Fruit fly (Drosophila melanogaster) whole organism, embryonic: ENCODE data around the gene Sp7.

ENCODE experiments used
- Abd-B ChIP-seq: fragments of 200-800 bp; sonication (Bioruptor generic); optimal IDR thresholded peaks from 2 replicates; lab custom pipeline; 2018; ENCODE audit warnings: missing biosample characterization, mild to moderate bottlenecking, missing genetic modification characterization, moderate library complexity
- Ada2b ChIP-seq: fragments of 200-800 bp; sonication (Bioruptor generic); IDR thresholded peaks from 2 replicates; pipeline ENCODE4 v1.3.6; 2022; ENCODE audit warnings: missing biosample characterization, missing genetic modification characterization
- B-H1 ChIP-seq: fragments of 200-800 bp; sonication (Bioruptor generic); IDR thresholded peaks from 3 replicates; pipeline ENCODE4 v1.3.6; 2022; ENCODE audit warnings: missing biosample characterization, missing genetic modification characterization
- CG11247 ChIP-seq: fragments of 200-800 bp; sonication (Bioruptor generic); IDR thresholded peaks from 2 replicates; pipeline ENCODE4 v1.3.6; 2022; ENCODE audit warnings: missing biosample characterization, missing genetic modification characterization
- CG11723 ChIP-seq: fragments of 200-800 bp; sonication (Bioruptor generic); optimal IDR thresholded peaks from 2 replicates; lab custom pipeline; 2017; ENCODE audit warnings: missing biosample characterization, mild to moderate bottlenecking, missing genetic modification characterization
- CG12219 ChIP-seq: fragments of 200-800 bp; sonication (Bioruptor generic); optimal IDR thresholded peaks from 3 replicates; lab custom pipeline; 2018; ENCODE audit warnings: missing biosample characterization, mild to moderate bottlenecking, missing genetic modification characterization
- CG12744 ChIP-seq: fragments of 200-800 bp; sonication (Bioruptor generic); optimal IDR thresholded peaks from 2 replicates; lab custom pipeline; 2016; ENCODE audit warnings: missing biosample characterization, missing genetic modification characterization
- CG12769 ChIP-seq: fragments of 200-800 bp; sonication (Bioruptor generic); optimal IDR thresholded peaks from 2 replicates; lab custom pipeline; 2019; ENCODE audit warnings: missing biosample characterization, mild to moderate bottlenecking, missing genetic modification characterization, moderate library complexity
- CG15696 ChIP-seq: fragments of 200-800 bp; sonication (Bioruptor generic); optimal IDR thresholded peaks from 2 replicates; lab custom pipeline; 2019; ENCODE audit warnings: missing biosample characterization, mild to moderate bottlenecking, missing genetic modification characterization, moderate library complexity
- CG17802 ChIP-seq: fragments of 200-800 bp; sonication (Bioruptor generic); optimal IDR thresholded peaks from 2 replicates; lab custom pipeline; 2018; ENCODE audit warnings: missing biosample characterization, mild to moderate bottlenecking, missing genetic modification characterization, moderate library complexity
- CG17912 ChIP-seq: fragments of 200-800 bp; sonication (Bioruptor generic); optimal IDR thresholded peaks from 2 replicates; lab custom pipeline; 2018; ENCODE audit warnings: missing biosample characterization, mild to moderate bottlenecking, missing genetic modification characterization
- CG18011 ChIP-seq: fragments of 200-800 bp; sonication (Bioruptor generic); optimal IDR thresholded peaks from 2 replicates; lab custom pipeline; 2017; ENCODE audit warnings: missing biosample characterization, missing genetic modification characterization, mild to moderate bottlenecking, moderate library complexity, missing genotype
- CG34376 ChIP-seq: fragments of 200-800 bp; sonication (Bioruptor generic); optimal IDR thresholded peaks from 2 replicates; lab custom pipeline; 2018; ENCODE audit warnings: missing biosample characterization, mild to moderate bottlenecking, missing genetic modification characterization
- CG43689 ChIP-seq: fragments of 200-800 bp; sonication (Bioruptor generic); IDR thresholded peaks from 2 replicates; pipeline ENCODE4 v1.3.6; 2022; ENCODE audit warnings: missing biosample characterization, missing genetic modification characterization
- CG6813 ChIP-seq: fragments of 200-800 bp; sonication (Bioruptor generic); optimal IDR thresholded peaks from 2 replicates; lab custom pipeline; 2017; ENCODE audit warnings: missing biosample characterization, missing genetic modification characterization, mild to moderate bottlenecking, moderate library complexity, missing genetic modification reagents
- CG6854 ChIP-seq: fragments of 200-800 bp; sonication (Bioruptor generic); optimal IDR thresholded peaks from 3 replicates; lab custom pipeline; 2017; ENCODE audit warnings: missing biosample characterization, mild to moderate bottlenecking, missing genetic modification characterization
- CHES-1-like ChIP-seq: fragments of 200-800 bp; sonication (Bioruptor generic); optimal IDR thresholded peaks from 2 replicates; lab custom pipeline; 2016; ENCODE audit warnings: missing biosample characterization, missing genetic modification characterization
- CoRest ChIP-seq: fragments of 200-800 bp; sonication (Bioruptor generic); optimal IDR thresholded peaks from 3 replicates; lab custom pipeline; 2018; ENCODE audit warnings: missing biosample characterization, mild to moderate bottlenecking, missing genetic modification characterization, moderate library complexity
- CrebB ChIP-seq: fragments of 200-800 bp; sonication (Bioruptor generic); optimal IDR thresholded peaks from 3 replicates; lab custom pipeline; 2018; ENCODE audit warnings: missing biosample characterization, mild to moderate bottlenecking, missing genetic modification characterization
- Fer3 ChIP-seq: fragments of 200-800 bp; sonication (Bioruptor generic); optimal IDR thresholded peaks from 2 replicates; lab custom pipeline; 2018; ENCODE audit warnings: missing biosample characterization, mild to moderate bottlenecking, missing genetic modification characterization, moderate library complexity
- HLH3B ChIP-seq: fragments of 200-800 bp; sonication (Bioruptor generic); IDR thresholded peaks from 2 replicates; pipeline ENCODE4 v1.3.6; 2022; ENCODE audit warnings: missing biosample characterization, missing genetic modification characterization
- Hey ChIP-seq: fragments of 200-800 bp; sonication (Bioruptor generic); optimal IDR thresholded peaks from 3 replicates; lab custom pipeline; 2018; ENCODE audit warnings: missing biosample characterization, mild to moderate bottlenecking, missing genetic modification characterization
- Hmx ChIP-seq: fragments of 200-800 bp; sonication (Bioruptor generic); optimal IDR thresholded peaks from 2 replicates; lab custom pipeline; 2016; ENCODE audit warnings: missing biosample characterization, missing genetic modification characterization
- Lim3 ChIP-seq: fragments of 200-800 bp; sonication (Bioruptor generic); IDR thresholded peaks from 2 replicates; pipeline ENCODE4 v1.3.6; 2022; ENCODE audit warnings: missing biosample characterization, missing genetic modification characterization
- NFAT ChIP-seq: fragments of 200-800 bp; sonication (Bioruptor generic); IDR thresholded peaks from 2 replicates; pipeline ENCODE4 v1.3.6; 2022; ENCODE audit warnings: missing biosample characterization, missing genetic modification characterization
- Sry-β ChIP-seq: fragments of 200-800 bp; sonication (Bioruptor generic); optimal IDR thresholded peaks from 2 replicates; lab custom pipeline; 2018; ENCODE audit warnings: missing biosample characterization, mild to moderate bottlenecking, missing genetic modification characterization, moderate library complexity
- Xbp1 ChIP-seq: fragments of 200-800 bp; sonication (Bioruptor generic); optimal IDR thresholded peaks from 3 replicates; lab custom pipeline; 2016; ENCODE audit warnings: missing biosample characterization, mild to moderate bottlenecking, missing genetic modification characterization
- ac ChIP-seq: fragments of 200-800 bp; sonication (Bioruptor generic); optimal IDR thresholded peaks from 3 replicates; lab custom pipeline; 2017; ENCODE audit warnings: missing biosample characterization, mild to moderate bottlenecking, missing genetic modification characterization
- aop ChIP-seq: fragments of 200-800 bp; sonication (Bioruptor generic); IDR thresholded peaks from 2 replicates; pipeline ENCODE4 v1.3.6; 2022; ENCODE audit warnings: missing biosample characterization, missing genetic modification characterization
- ap ChIP-seq: fragments of 200-800 bp; sonication (Bioruptor generic); IDR thresholded peaks from 2 replicates; pipeline ENCODE4 v1.3.6; 2022; ENCODE audit warnings: missing biosample characterization, missing genetic modification characterization
- bowl ChIP-seq: fragments of 200-800 bp; sonication (Bioruptor generic); IDR thresholded peaks from 2 replicates; pipeline ENCODE4 v1.3.6; 2022; ENCODE audit warnings: missing biosample characterization, missing genetic modification characterization
- chinmo ChIP-seq: fragments of 200-800 bp; sonication (Bioruptor generic); IDR thresholded peaks from 4 replicates; pipeline ENCODE4 v1.3.6; 2022; ENCODE audit warnings: missing biosample characterization, missing genetic modification characterization; ENCODE audit not compliant: partially characterized antibody
- corto ChIP-seq: fragments of 200-800 bp; sonication (Bioruptor generic); optimal IDR thresholded peaks from 2 replicates; lab custom pipeline; 2016; ENCODE audit warnings: missing biosample characterization, mild to moderate bottlenecking, missing genetic modification characterization, moderate library complexity
- dati ChIP-seq: fragments of 200-800 bp; sonication (Bioruptor generic); IDR thresholded peaks from 2 replicates; pipeline ENCODE4 v1.3.6; 2022; ENCODE audit warnings: missing biosample characterization, missing genetic modification characterization
- fd3F ChIP-seq: fragments of 200-800 bp; sonication (Bioruptor generic); optimal IDR thresholded peaks from 2 replicates; lab custom pipeline; 2018; ENCODE audit warnings: missing biosample characterization, mild to moderate bottlenecking, missing genetic modification characterization, moderate library complexity
- gfzf ChIP-seq: fragments of 200-800 bp; sonication (Bioruptor generic); optimal IDR thresholded peaks from 2 replicates; lab custom pipeline; 2016; ENCODE audit warnings: missing biosample characterization, mild to moderate bottlenecking, missing genetic modification characterization, moderate library complexity
- klu ChIP-seq: fragments of 200-800 bp; sonication (Bioruptor generic); IDR thresholded peaks from 2 replicates; pipeline ENCODE4 v1.3.6; 2022; ENCODE audit warnings: missing biosample characterization, missing genetic modification characterization
- lab ChIP-seq: fragments of 200-800 bp; sonication (Bioruptor generic); optimal IDR thresholded peaks from 3 replicates; lab custom pipeline; 2017; ENCODE audit warnings: missing biosample characterization, missing genetic modification characterization, mild to moderate bottlenecking, moderate library complexity, missing genetic modification reagents
- maf-S ChIP-seq: fragments of 200-800 bp; sonication (Bioruptor generic); optimal IDR thresholded peaks from 2 replicates; lab custom pipeline; 2016; ENCODE audit warnings: missing biosample characterization, missing genetic modification characterization
- ro ChIP-seq: fragments of 200-800 bp; sonication (Bioruptor generic); IDR thresholded peaks from 2 replicates; pipeline ENCODE4 v1.3.6; 2022; ENCODE audit warnings: missing biosample characterization, missing genetic modification characterization
- seq ChIP-seq: fragments of 200-800 bp; sonication (Bioruptor generic); IDR thresholded peaks from 2 replicates; pipeline ENCODE4 v1.3.6; 2022; ENCODE audit warnings: missing biosample characterization, missing genetic modification characterization
- stc ChIP-seq: fragments of 200-800 bp; sonication (Bioruptor generic); IDR thresholded peaks from 2 replicates; pipeline ENCODE4 v1.3.6; 2022; ENCODE audit warnings: missing biosample characterization, missing genetic modification characterization
- stwl ChIP-seq: fragments of 200-800 bp; sonication (Bioruptor generic); optimal IDR thresholded peaks from 3 replicates; lab custom pipeline; 2018; ENCODE audit warnings: missing biosample characterization, mild to moderate bottlenecking, missing genetic modification characterization, moderate library complexity
- unc-4 ChIP-seq: fragments of 200-800 bp; sonication (Bioruptor generic); IDR thresholded peaks from 2 replicates; pipeline ENCODE4 v1.3.6; 2022; ENCODE audit warnings: missing biosample characterization, missing genetic modification characterization; ENCODE audit not compliant: partially characterized antibody

Gene Sp7

DNA sequence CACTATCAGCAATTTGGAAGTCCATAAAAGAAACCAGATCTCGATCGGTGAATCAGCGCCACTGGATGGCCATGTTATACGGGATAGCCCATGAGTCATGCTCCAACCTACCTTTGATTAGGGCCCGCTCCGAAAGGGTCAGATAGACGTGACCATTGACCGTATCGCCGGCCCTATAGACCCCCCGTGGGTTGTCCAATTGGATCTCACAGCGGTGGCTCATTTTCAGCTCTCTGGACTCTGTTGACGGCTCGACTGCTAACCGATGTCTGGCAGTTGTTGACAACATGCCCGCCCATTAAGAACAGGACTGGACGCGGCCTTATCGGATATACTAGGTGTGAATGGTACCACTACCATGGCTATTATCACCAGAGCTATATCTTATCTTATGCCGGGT lies 38.9 kb downstream of the Sp7 start, which contains the start of gene CG18744 (continued):
- TF ChIP-seq chinmo (0 out of 4 replicates have a peak, but pooled peaks have one; percentile 16), CG34376 (peak; percentile 57), CG6813 (GFP tag; lab: Kevin White, UChicago) (no peak), NFAT (GFP tag; lab: Robert Waterston, UW) (0 out of 2 replicates have a peak, but pooled peaks have one; percentile 25), unc-4 (GFP tag; lab: Robert Waterston, UW) (no peak), Sry-β (GFP tag; lab: Kevin White, UChicago) (no peak), Hey (tag; lab: Kevin White, UChicago) (peak; percentile 16), ap (GFP tag; lab: Robert Waterston, UW) (no peak)

- TF ChIP-seq stc (no peak), Xbp1 (GFP tag; lab: Kevin White, UChicago) (no peak), lab (no peak), B-H1 (no peak), CG12769 (no peak), CrebB (tag; lab: Kevin White, UChicago) (no peak)
These were observed 43.1 kb downstream of the Sp7 start, which contains the start of gene CG3014 for dm6 chr3R:7802693-7803092. Gene CG3014 (minus strand): TSS chr3R:7802793.

- TF ChIP-seq CG43689 (GFP tag; lab: Robert Waterston, UW) = no peak
- no peak for TF ChIP-seq CG18011
- TF ChIP-seq Lim3 = no peak
- TF ChIP-seq corto (GFP tag; lab: Kevin White, UChicago) = no peak
- TF ChIP-seq ro (GFP tag; lab: Robert Waterston, UW) = no peak
- TF ChIP-seq bowl (GFP tag; lab: Robert Waterston, UW) = no peak
- TF ChIP-seq Abd-B (GFP tag; lab: Kevin White, UChicago) = no peak
- TF ChIP-seq seq = no peak
- no peak for TF ChIP-seq CG11247 (GFP tag; lab: Robert Waterston, UW)
These were observed 44.7 kb downstream of the Sp7 start, which contains the start of gene CG18268 for dm6 chr3R:7804332-7804731. Gene CG18268 (minus strand): TSS chr3R:7804432.

- TF ChIP-seq HLH3B (GFP tag; lab: Robert Waterston, UW) (peak; percentile 90), CHES-1-like (GFP tag; lab: Kevin White, UChicago) (peak; percentile 85), Ada2b (GFP tag; lab: Robert Waterston, UW) (peak; percentile 75), Fer3 (tag; lab: Kevin White, UChicago) (peak; percentile 88), CG15696 (tag; lab: Kevin White, UChicago) (peak; percentile 97), CoRest (tag; lab: Kevin White, UChicago) (peak; percentile 88), Hmx (GFP tag; lab: Kevin White, UChicago) (peak; percentile 71), CG6854 (GFP tag; lab: Kevin White, UChicago) (peak; percentile 38), gfzf (GFP tag; lab: Kevin White, UChicago) (peak; percentile 89), CG12744 (GFP tag; lab: Kevin White, UChicago) (peak; percentile 88), aop (GFP tag; lab: Robert Waterston, UW) (peak; percentile 38; the same call in 1 of the 2 replicates), CG17912 (GFP tag; lab: Kevin White, UChicago) (peak; percentile 97), klu (GFP tag; lab: Robert Waterston, UW) (peak; percentile 82), CG12219 (GFP tag; lab: Kevin White, UChicago) (peak; percentile 75), stwl (tag; lab: Kevin White, UChicago) (peak; percentile 92), fd3F (GFP tag; lab: Kevin White, UChicago) (peak; percentile 85), maf-S (GFP tag; lab: Kevin White, UChicago) (peak; percentile 88), dati (peak; percentile 75), ac (peak; percentile 68), CG17802 (tag; lab: Kevin White, UChicago) (peak; percentile 74), CG11247 (GFP tag; lab: Robert Waterston, UW) (peak; percentile 98), CG11723 (GFP tag; lab: Kevin White, UChicago) (peak; percentile 44)
These were observed 50.4 kb downstream of the Sp7 start, which contains the start of the genes CG2993 and sgll for dm6 chr3R:7809662-7810621. Gene CG2993 (minus strand): TSS chr3R:7810014. Gene sgll (plus strand): TSS chr3R:7810532.
